Fruit fly (Drosophila melanogaster): ENCODE results near the gene Xrp1.
A peak's percentile ranks its signal among the peaks of the same experiment; 100 is the strongest.

Xrp1 gene

DNA sequence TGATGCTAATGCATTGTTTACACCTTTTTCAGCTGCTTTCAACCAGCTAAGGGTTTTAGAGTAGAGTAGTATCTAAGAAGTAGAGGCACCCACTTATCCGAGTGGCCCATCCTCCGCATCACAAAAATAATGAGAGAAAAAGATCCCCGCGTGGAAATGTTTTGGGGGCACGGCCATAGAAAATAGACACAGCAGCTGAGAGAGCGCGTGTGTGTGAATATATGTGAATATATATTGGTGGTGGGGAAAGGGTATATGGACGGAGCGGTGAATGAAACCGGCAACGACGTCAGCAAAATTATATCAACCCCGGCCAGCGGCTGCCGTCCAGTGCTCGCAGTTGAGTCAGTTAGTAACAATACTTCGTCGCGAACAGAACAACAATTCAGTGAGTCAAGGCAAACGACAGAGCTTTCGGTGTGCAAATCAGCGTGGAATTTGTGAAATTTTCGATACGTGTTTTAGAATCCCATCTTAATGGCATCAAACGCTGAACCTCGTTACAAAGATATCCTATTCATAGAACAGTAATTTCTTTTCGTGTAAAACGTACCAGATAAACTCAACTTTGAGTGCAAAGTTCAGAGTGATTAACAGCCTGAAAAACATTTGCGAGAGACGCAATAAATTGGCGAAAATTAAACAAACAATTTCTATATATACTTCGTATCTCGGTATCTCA, at the start of gene Xrp1 (continued):
- TF ChIP-seq CG6808 (GFP tag; optimal IDR thresholded peaks at IDR 0.05) (peak; percentile 48), vri (GFP tag; optimal IDR thresholded peaks at IDR 0.05) (peak; percentile 68), Eip93F (GFP tag; optimal IDR thresholded peaks at IDR 0.05) (no peak), Sox14 (GFP tag; optimal IDR thresholded peaks at IDR 0.05) (no peak), Ets96B (tag; optimal IDR thresholded peaks at IDR 0.05) (no peak), CG6792 (GFP tag; optimal IDR thresholded peaks at IDR 0.05) (no peak), CG32006 (GFP tag; optimal IDR thresholded peaks at IDR 0.05) (peak; percentile 65), CG8632 (GFP tag; optimal IDR thresholded peaks at IDR 0.05) (no peak)

DNA sequence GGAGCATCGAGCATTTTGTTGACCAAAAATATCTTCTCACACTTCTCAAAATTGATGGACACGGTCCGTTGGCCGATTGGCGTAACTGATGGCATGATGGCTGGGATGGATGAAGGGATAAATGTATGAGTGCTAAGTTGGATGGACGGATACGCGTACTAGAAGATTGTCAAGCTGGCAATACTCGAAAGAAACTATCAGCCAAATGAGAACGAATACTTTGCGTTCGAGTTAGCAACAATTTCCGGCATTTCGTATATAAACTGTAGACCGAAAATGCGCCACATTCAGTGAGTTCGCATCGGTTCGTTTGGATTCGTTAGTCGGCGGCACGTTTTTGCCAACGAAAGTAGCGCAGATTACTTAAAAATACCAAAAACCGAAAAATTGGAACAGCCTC, 39.5 kb upstream of the Xrp1 start, which contains the start of gene CG14298:
CG14298 (plus strand) TSS at position 301 of the 400 bp plus-strand sequence.
- TF ChIP-seq CG11902 (GFP tag; optimal IDR thresholded peaks at IDR 0.05), result no peak
- TF ChIP-seq spab (GFP tag; optimal IDR thresholded peaks at IDR 0.05), result no peak
- TF ChIP-seq CG7368 (GFP tag; optimal IDR thresholded peaks at IDR 0.05), result no peak
- no peak for TF ChIP-seq Eip93F (GFP tag; optimal IDR thresholded peaks at IDR 0.05)
- TF ChIP-seq topi (GFP tag; optimal IDR thresholded peaks at IDR 0.05), result no peak
- no peak for TF ChIP-seq lz (GFP tag; optimal IDR thresholded peaks at IDR 0.05)
- no peak for TF ChIP-seq cyc (GFP tag; optimal IDR thresholded peaks at IDR 0.05)
- no peak for TF ChIP-seq CG9139 (GFP tag; optimal IDR thresholded peaks at IDR 0.05)
- no peak for TF ChIP-seq Hr4 (GFP tag; optimal IDR thresholded peaks at IDR 0.05)
- no peak for TF ChIP-seq salr (GFP tag; optimal IDR thresholded peaks at IDR 0.05)
- TF ChIP-seq Hr38 (GFP tag; optimal IDR thresholded peaks at IDR 0.05), result no peak
- TF ChIP-seq fd59A (GFP tag; optimal IDR thresholded peaks at IDR 0.05), result no peak
- no peak for TF ChIP-seq esn (GFP tag; optimal IDR thresholded peaks at IDR 0.05)
- no peak for TF ChIP-seq OdsH (GFP tag; optimal IDR thresholded peaks at IDR 0.05)
- no peak for TF ChIP-seq pdm3 (GFP tag; optimal IDR thresholded peaks at IDR 0.05)
- TF ChIP-seq Sox14 (GFP tag; optimal IDR thresholded peaks at IDR 0.05), result no peak
- no peak for TF ChIP-seq svp (GFP tag)
- no peak for TF ChIP-seq CG6276 (GFP tag; optimal IDR thresholded peaks at IDR 0.05)

DNA sequence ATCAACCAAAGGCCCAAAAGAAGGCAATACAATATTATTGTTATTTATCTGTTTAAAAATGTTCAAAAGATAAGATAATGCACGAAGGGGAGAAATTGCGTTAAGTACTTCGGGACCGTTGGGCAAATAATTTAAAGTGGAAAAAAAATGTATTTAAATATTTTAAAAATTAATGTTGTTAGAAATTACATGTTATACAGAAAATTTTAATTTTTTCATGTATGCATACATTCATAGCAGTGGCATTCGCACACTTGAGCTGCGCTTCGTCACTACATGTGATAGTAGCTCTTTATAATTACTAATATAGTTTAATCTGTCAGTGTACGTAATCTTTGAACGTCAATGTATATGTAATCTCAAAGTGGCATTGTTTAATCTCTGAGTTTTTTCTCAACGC, 19.5 kb upstream of the Xrp1 start:
- TF ChIP-seq svp (GFP tag) (peak; percentile 26), CG16779 (tag; optimal IDR thresholded peaks at IDR 0.05) (no peak)

DNA sequence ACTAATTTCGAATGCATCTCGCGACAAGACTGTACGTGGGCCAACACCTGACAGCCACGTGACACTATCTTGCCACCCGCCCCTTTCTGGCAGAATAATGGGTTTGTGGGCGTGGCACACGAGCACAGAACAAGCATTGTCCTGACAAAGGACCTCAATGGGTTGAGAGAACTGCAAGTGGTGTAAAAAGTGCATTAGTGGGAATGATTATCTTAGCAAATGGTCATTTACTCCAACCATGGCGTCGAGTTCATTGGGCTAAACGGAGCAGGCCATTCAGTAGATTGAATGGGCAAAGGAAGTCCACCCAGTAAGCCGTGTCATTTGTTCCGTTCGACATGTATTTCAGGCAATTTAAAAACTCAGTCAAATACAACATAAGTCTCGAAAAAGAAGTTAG, 16.9 kb upstream of the Xrp1 start, which contains the start of gene CG14297:
CG14297 (plus strand) TSS at position 301 of the 400 bp plus-strand sequence.
- no peak for TF ChIP-seq CG10631 (GFP tag; optimal IDR thresholded peaks at IDR 0.05)
- no peak for TF ChIP-seq CG3919 (GFP tag; optimal IDR thresholded peaks at IDR 0.05)
- TF ChIP-seq Lpt (GFP tag; optimal IDR thresholded peaks at IDR 0.05), result no peak
- no peak for TF ChIP-seq spab (GFP tag; optimal IDR thresholded peaks at IDR 0.05)
- TF ChIP-seq CG6808 (GFP tag; optimal IDR thresholded peaks at IDR 0.05), result no peak
- no peak for TF ChIP-seq eg (GFP tag; IDR thresholded peaks at IDR 0.05)
- no peak for TF ChIP-seq achi (GFP tag; optimal IDR thresholded peaks at IDR 0.05)

DNA sequence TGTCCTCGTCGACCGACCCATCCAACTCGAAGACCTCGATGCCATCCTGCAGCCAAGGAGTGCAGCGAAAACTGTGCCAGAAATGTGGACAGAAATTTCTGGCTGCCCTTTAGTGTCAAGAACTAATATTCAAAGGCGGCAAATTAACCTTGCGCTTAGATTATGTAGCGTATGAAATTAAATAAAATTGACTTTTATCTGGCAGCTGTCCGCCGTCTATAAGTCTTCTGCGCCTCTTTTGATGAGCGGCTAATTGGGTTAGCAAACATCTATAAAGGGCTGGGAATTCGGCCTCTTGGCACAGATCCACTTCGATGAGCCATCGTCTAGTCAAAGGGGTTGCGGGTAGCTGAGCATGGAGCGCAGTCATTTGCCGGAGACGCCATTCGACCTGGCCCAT, 15.6 kb upstream of the Xrp1 start, which contains the start of gene Rh2:
Rh2 (plus strand) TSS at position 301 of the 400 bp plus-strand sequence.
- no peak for TF ChIP-seq dsx (GFP tag; optimal IDR thresholded peaks at IDR 0.05; ENCODE audit: poor library complexity, severe bottlenecking)
- TF ChIP-seq fd59A (GFP tag; optimal IDR thresholded peaks at IDR 0.05), result no peak
- no peak for TF ChIP-seq CG8632 (GFP tag; optimal IDR thresholded peaks at IDR 0.05)
- no peak for TF ChIP-seq CG10669 (GFP tag; optimal IDR thresholded peaks at IDR 0.05)
- no peak for TF ChIP-seq salr (GFP tag; optimal IDR thresholded peaks at IDR 0.05)
- TF ChIP-seq Blimp-1 (GFP tag; optimal IDR thresholded peaks at IDR 0.05), result no peak
- no peak for TF ChIP-seq vri (GFP tag; optimal IDR thresholded peaks at IDR 0.05)
- TF ChIP-seq esn (GFP tag; optimal IDR thresholded peaks at IDR 0.05), result no peak
- no peak for TF ChIP-seq achi (GFP tag; optimal IDR thresholded peaks at IDR 0.05)
- no peak for TF ChIP-seq fkh (GFP tag; optimal IDR thresholded peaks at IDR 0.05)
- TF ChIP-seq Eip93F (GFP tag; optimal IDR thresholded peaks at IDR 0.05), result no peak
- TF ChIP-seq CG4318 (GFP tag; optimal IDR thresholded peaks at IDR 0.05), result no peak
- no peak for TF ChIP-seq CG31627 (GFP tag; optimal IDR thresholded peaks at IDR 0.05)
- no peak for TF ChIP-seq Ets96B (tag; optimal IDR thresholded peaks at IDR 0.05)
- TF ChIP-seq CG11294 (GFP tag; IDR thresholded peaks at IDR 0.05), result no peak

Measured in whole organism, prepupa.